Worm (Caenorhabditis elegans): Measurements from ENCODE around the gene pax-1.

Gene pax-1

DNA sequence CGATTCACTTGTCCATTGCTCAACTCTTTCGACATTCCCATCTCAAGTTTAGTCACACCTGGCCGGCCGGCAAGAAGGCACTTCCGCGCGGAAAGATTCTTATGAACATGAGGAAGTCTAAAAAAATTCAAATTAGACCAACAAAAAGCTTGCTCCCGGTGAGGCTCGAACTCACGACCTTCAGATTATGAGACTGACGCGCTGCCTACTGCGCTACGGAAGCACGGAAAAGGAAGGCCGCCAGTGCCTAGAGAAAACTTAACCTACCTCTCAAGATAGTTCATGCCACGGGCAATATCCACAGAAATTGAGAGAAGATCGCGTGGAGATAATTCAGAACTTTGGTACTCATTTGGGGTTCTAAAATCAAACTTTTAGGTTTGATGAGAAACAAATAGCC lies 5.3 kb downstream of the pax-1 start:
- TF ChIP-seq aly-2 (tag; optimal IDR thresholded peaks at IDR 0.05) (no peak), nhr-237 (tag; optimal IDR thresholded peaks at IDR 0.05) (no peak), lin-15B (tag; optimal IDR thresholded peaks at IDR 0.05) (no peak), nhr-12 (tag; optimal IDR thresholded peaks at IDR 0.05) (no peak), nhr-76 (tag; optimal IDR thresholded peaks at IDR 0.05) (no peak), ces-1 (GFP tag; optimal IDR thresholded peaks at IDR 0.05) (no peak), mab-9 (GFP tag; IDR thresholded peaks at IDR 0.05) (no peak), grh-1 (GFP tag; IDR thresholded peaks at IDR 0.05) (no peak), zag-1 (tag; optimal IDR thresholded peaks at IDR 0.05) (no peak), fkh-4 (tag; optimal IDR thresholded peaks at IDR 0.05; ENCODE audit: borderline replicate concordance) (no peak), lir-3 (tag; optimal IDR thresholded peaks at IDR 0.05; ENCODE audit: poor library complexity) (no peak), C04F5.9 (tag; optimal IDR thresholded peaks at IDR 0.05) (no peak), C16A3.4 (tag; optimal IDR thresholded peaks at IDR 0.05) (no peak), elt-3 (tag; optimal IDR thresholded peaks at IDR 0.05) (no peak), Y116A8C.19 (tag; optimal IDR thresholded peaks at IDR 0.05; ENCODE audit: borderline replicate concordance) (no peak), dpl-1 (GFP tag; optimal IDR thresholded peaks at IDR 0.05) (peak in 1 of 3 experiments; percentile 9), unc-98 (GFP tag; IDR thresholded peaks at IDR 0.05) (no peak), nhr-90 (tag; optimal IDR thresholded peaks at IDR 0.05; ENCODE audit: poor library complexity) (no peak), nhr-47 (tag; optimal IDR thresholded peaks at IDR 0.05) (no peak), sup-37 (GFP tag; optimal IDR thresholded peaks at IDR 0.05) (no peak), ztf-11 (tag; optimal IDR thresholded peaks at IDR 0.05) (no peak), pax-3 (tag; optimal IDR thresholded peaks at IDR 0.05) (no peak), ets-5 (GFP tag; IDR thresholded peaks at IDR 0.05) (no peak), nhr-71 (tag; optimal IDR thresholded peaks at IDR 0.05) (peak; percentile 18), hlh-17 (GFP tag; optimal IDR thresholded peaks at IDR 0.05; ENCODE audit: borderline replicate concordance) (no peak), unc-86 (tag; optimal IDR thresholded peaks at IDR 0.05) (no peak), xbp-1 (tag; optimal IDR thresholded peaks at IDR 0.05) (no peak), elt-2 (tag; optimal IDR thresholded peaks at IDR 0.05) (no peak), egl-27 (tag; optimal IDR thresholded peaks at IDR 0.05) (no peak), ama-1 (optimal IDR thresholded peaks at IDR 0.05) (no peak), isw-1 (GFP tag; IDR thresholded peaks at IDR 0.05) (no peak), pqm-1 (tag; optimal IDR thresholded peaks at IDR 0.05) (no peak), egl-13 (tag; optimal IDR thresholded peaks at IDR 0.05) (no peak), zip-4 (GFP tag; optimal IDR thresholded peaks at IDR 0.05) (no peak), fkh-8 (tag; optimal IDR thresholded peaks at IDR 0.05) (no peak), fkh-10 (GFP tag; optimal IDR thresholded peaks at IDR 0.05) (no peak), aha-1 (tag; optimal IDR thresholded peaks at IDR 0.05) (no peak), lin-39 (tag; optimal IDR thresholded peaks at IDR 0.05) (no peak), fos-1 (tag; optimal IDR thresholded peaks at IDR 0.05) (no peak), lsy-2 (tag; optimal IDR thresholded peaks at IDR 0.05) (peak in 1 of 2 experiments; percentile 11), unc-130 (tag; optimal IDR thresholded peaks at IDR 0.05) (no peak), efl-3 (GFP tag; optimal IDR thresholded peaks at IDR 0.05) (no peak), jun-1 (tag; optimal IDR thresholded peaks at IDR 0.05) (no peak), nhr-19 (GFP tag; conservative IDR thresholded peaks at IDR 0.05) (peak; percentile 23), ceh-82 (tag; optimal IDR thresholded peaks at IDR 0.05) (no peak), C34B4.2 (tag; optimal IDR thresholded peaks at IDR 0.05) (no peak), mdl-1 (tag; optimal IDR thresholded peaks at IDR 0.05) (no peak), sox-4 (tag; optimal IDR thresholded peaks at IDR 0.05) (no peak), lin-35 (GFP tag; optimal IDR thresholded peaks at IDR 0.05) (peak in 1 of 2 experiments; percentile 12), snpc-4 (tag; optimal IDR thresholded peaks at IDR 0.05) (peak; percentile 73), tlp-1 (tag; optimal IDR thresholded peaks at IDR 0.05) (no peak), nhr-85 (tag) (no peak), nhr-11 (tag; optimal IDR thresholded peaks at IDR 0.05) (no peak)

Measured in whole organism, L1 larva.